Worm (Caenorhabditis elegans) whole organism, midembryonic: ENCODE results near the gene F32D8.2.

ENCODE experiments used
- T22C8.4 ChIP-seq: fragments of 200-800 bp; sonication (Bioruptor generic); IDR thresholded peaks from 2 replicates; pipeline ENCODE4 v1.3.6; 2022; ENCODE audit warnings: missing genetic modification characterization, missing compliant biosample characterization
- cog-1 ChIP-seq: sonication (generic microtip); optimal IDR thresholded peaks from 2 replicates; lab custom pipeline; 2016; ENCODE audit warnings: missing genetic modification characterization, missing compliant biosample characterization
- flt-1 ChIP-seq: fragments of 200-800 bp; sonication (Bioruptor generic); IDR thresholded peaks from 2 replicates; pipeline ENCODE4 v1.3.6; 2022; ENCODE audit warnings: missing genetic modification characterization, missing compliant biosample characterization
- med-1 ChIP-seq: sonication (generic microtip); optimal IDR thresholded peaks from 2 replicates; lab custom pipeline; 2017; ENCODE audit warnings: missing genetic modification characterization, mild to moderate bottlenecking, missing compliant biosample characterization, antibody characterized with exemption, missing genetic modification reagents; ENCODE audit not compliant: insufficient read depth
- ref-1 ChIP-seq: fragments of 200-800 bp; sonication (Bioruptor generic); conservative IDR thresholded peaks from 2 replicates; pipeline ENCODE4 v1.3.6; 2022; ENCODE audit warnings: missing genetic modification reagents, missing genetic modification characterization, missing compliant biosample characterization
- tab-1 ChIP-seq: fragments of 200-800 bp; sonication (Bioruptor generic); IDR thresholded peaks from 2 replicates; pipeline ENCODE4 v1.3.6; 2022; ENCODE audit warnings: missing genetic modification characterization, missing compliant biosample characterization
- ztf-23 ChIP-seq: fragments of 200-800 bp; sonication (Bioruptor generic); IDR thresholded peaks from 2 replicates; pipeline ENCODE4 v1.3.6; 2022; ENCODE audit warnings: missing genetic modification reagents, missing genetic modification characterization, missing compliant biosample characterization

- no peak for TF ChIP-seq T22C8.4 (GFP tag; lab: Robert Waterston, UW)
- no peak for TF ChIP-seq cog-1 (tag; lab: Kevin White, UChicago)
- no peak for TF ChIP-seq med-1
- TF ChIP-seq tab-1: no peak
- no peak for TF ChIP-seq flt-1
- no peak for TF ChIP-seq ref-1 (GFP tag; lab: Robert Waterston, UW)
- no peak for TF ChIP-seq ztf-23 (GFP tag; lab: Robert Waterston, UW)
Measured at ce11 chrV:10924731-10925130, 41.2 kb downstream of the F32D8.2 start, which contains the start of gene F58B4.6.
